Worm (Caenorhabditis elegans): Measurements from ENCODE around the gene pab-2.

pab-2 gene

ce11 chrX:13539701-13540100, 12.5 kb upstream of the pab-2 start:
- TF ChIP-seq sem-4 (tag; optimal IDR thresholded peaks at IDR 0.05) = no peak
- TF ChIP-seq crh-2 (tag; optimal IDR thresholded peaks at IDR 0.05) = peak; percentile 79
- TF ChIP-seq Y55F3AM.14 (GFP tag; optimal IDR thresholded peaks at IDR 0.05) = no peak
- no peak for TF ChIP-seq ceh-82 (tag; optimal IDR thresholded peaks at IDR 0.05)
- peak in 1 of 2 experiments; percentile 23 for TF ChIP-seq lsy-2 (tag; optimal IDR thresholded peaks at IDR 0.05)
- no peak for TF ChIP-seq nhr-237 (tag; optimal IDR thresholded peaks at IDR 0.05)
- no peak for TF ChIP-seq elt-3 (tag; optimal IDR thresholded peaks at IDR 0.05)
- TF ChIP-seq R02D3.7 (tag; optimal IDR thresholded peaks at IDR 0.05) = no peak
- TF ChIP-seq ama-1 (optimal IDR thresholded peaks at IDR 0.05) = no peak
- no peak for TF ChIP-seq nhr-12 (tag; optimal IDR thresholded peaks at IDR 0.05)
- peak; percentile 10 for TF ChIP-seq ztf-4 (tag; optimal IDR thresholded peaks at IDR 0.05)
- TF ChIP-seq ztf-11 (tag; optimal IDR thresholded peaks at IDR 0.05) = no peak
- peak; percentile 97 for TF ChIP-seq sma-9 (GFP tag; optimal IDR thresholded peaks at IDR 0.05)
- no peak for TF ChIP-seq sma-9 (tag; optimal IDR thresholded peaks at IDR 0.05)
- no peak for TF ChIP-seq nhr-11 (tag; optimal IDR thresholded peaks at IDR 0.05)
- no peak for TF ChIP-seq mbf-1 (tag; optimal IDR thresholded peaks at IDR 0.05)
- TF ChIP-seq alr-1 (tag; optimal IDR thresholded peaks at IDR 0.05) = no peak
- no peak for TF ChIP-seq C34F6.9 (tag; optimal IDR thresholded peaks at IDR 0.05)
- TF ChIP-seq ZK546.5 (tag; optimal IDR thresholded peaks at IDR 0.05) = no peak
- TF ChIP-seq F13H6.1 (tag; optimal IDR thresholded peaks at IDR 0.05) = peak; percentile 30
- no peak for TF ChIP-seq egl-27 (tag; optimal IDR thresholded peaks at IDR 0.05)
- peak; percentile 22 for TF ChIP-seq fos-1 (tag; optimal IDR thresholded peaks at IDR 0.05)
- no peak for TF ChIP-seq snpc-4 (tag; optimal IDR thresholded peaks at IDR 0.05)
- no peak for TF ChIP-seq lin-11 (tag; optimal IDR thresholded peaks at IDR 0.05)
- peak; percentile 19 for TF ChIP-seq elt-1 (tag; optimal IDR thresholded peaks at IDR 0.05)
- peak; percentile 28 for TF ChIP-seq ceh-16 (tag; optimal IDR thresholded peaks at IDR 0.05)
- TF ChIP-seq nhr-21 (tag; optimal IDR thresholded peaks at IDR 0.05) = peak; percentile 72
- no peak for TF ChIP-seq unc-55 (GFP tag; optimal IDR thresholded peaks at IDR 0.05)
- peak; percentile 37 for TF ChIP-seq gmeb-1 (tag; optimal IDR thresholded peaks at IDR 0.05)
- TF ChIP-seq lin-39 (tag; optimal IDR thresholded peaks at IDR 0.05) = no peak
- TF ChIP-seq lin-13 (GFP tag; optimal IDR thresholded peaks at IDR 0.05) = peak; percentile 15
- TF ChIP-seq sma-3 (GFP tag; optimal IDR thresholded peaks at IDR 0.05) = peak; percentile 69
- no peak for TF ChIP-seq zag-1 (tag; optimal IDR thresholded peaks at IDR 0.05)
- TF ChIP-seq dmd-4 (tag; optimal IDR thresholded peaks at IDR 0.05) = no peak
- TF ChIP-seq unc-39 (tag; optimal IDR thresholded peaks at IDR 0.05) = no peak
- no peak for TF ChIP-seq ztf-1 (GFP tag; conservative IDR thresholded peaks at IDR 0.05)
- peak; percentile 20 to 49 for TF ChIP-seq mdl-1 (tag; optimal IDR thresholded peaks at IDR 0.05)
- TF ChIP-seq nhr-77 (tag; optimal IDR thresholded peaks at IDR 0.05) = no peak
- TF ChIP-seq blmp-1 (tag; optimal IDR thresholded peaks at IDR 0.05; ENCODE audit: insufficient read depth) = peak; percentile 76
- peak; percentile 90 for TF ChIP-seq nhr-25 (tag; optimal IDR thresholded peaks at IDR 0.05)
- TF ChIP-seq aly-2 (tag; optimal IDR thresholded peaks at IDR 0.05) = no peak
- peak; percentile 54 for TF ChIP-seq nhr-129 (tag; optimal IDR thresholded peaks at IDR 0.05)
- TF ChIP-seq unc-62 (GFP tag; optimal IDR thresholded peaks at IDR 0.05) = no peak
- no peak for TF ChIP-seq skn-1 (tag; optimal IDR thresholded peaks at IDR 0.05)
- TF ChIP-seq mab-5 (tag; optimal IDR thresholded peaks at IDR 0.05) = no peak
- TF ChIP-seq nhr-23 (tag; optimal IDR thresholded peaks at IDR 0.05) = no peak
- no peak for TF ChIP-seq peb-1 (tag; optimal IDR thresholded peaks at IDR 0.05)
- TF ChIP-seq nhr-6 (tag; optimal IDR thresholded peaks at IDR 0.05) = peak; percentile 71

DNA sequence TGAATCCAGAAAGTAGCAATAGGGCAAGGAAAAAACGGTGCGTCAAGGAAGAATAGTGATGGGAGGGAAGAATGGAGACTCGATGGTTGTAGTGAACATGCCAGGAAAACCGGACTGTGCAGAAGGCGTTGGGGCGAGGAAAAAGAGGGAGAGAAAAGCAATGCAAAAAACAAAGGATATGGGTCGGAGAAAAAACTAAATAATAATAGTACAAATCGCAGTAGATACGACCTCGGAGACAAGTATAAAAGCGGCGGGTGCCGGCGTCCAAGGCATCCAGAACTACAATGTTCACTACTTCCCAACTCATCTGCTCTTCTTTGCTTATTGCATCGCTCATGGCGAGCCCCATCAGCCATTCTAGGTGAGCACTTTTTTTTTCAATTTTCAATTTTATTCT, 9.5 kb upstream of the pab-2 start, which contains the start of gene R01E6.5:
R01E6.5 (plus strand) TSS at position 301 of the 400 bp plus-strand sequence.
- TF ChIP-seq elt-1 (tag; optimal IDR thresholded peaks at IDR 0.05) (no peak), mdl-1 (tag; optimal IDR thresholded peaks at IDR 0.05) (no peak), unc-39 (tag; optimal IDR thresholded peaks at IDR 0.05) (no peak), nhr-11 (tag; optimal IDR thresholded peaks at IDR 0.05) (no peak), ceh-16 (tag; optimal IDR thresholded peaks at IDR 0.05) (no peak), R02D3.7 (tag; optimal IDR thresholded peaks at IDR 0.05) (no peak), ztf-4 (tag; optimal IDR thresholded peaks at IDR 0.05) (no peak), alr-1 (tag; optimal IDR thresholded peaks at IDR 0.05) (no peak), egl-27 (tag; optimal IDR thresholded peaks at IDR 0.05) (no peak), ztf-11 (tag; optimal IDR thresholded peaks at IDR 0.05) (no peak), F13H6.1 (tag; optimal IDR thresholded peaks at IDR 0.05) (no peak), ceh-82 (tag; optimal IDR thresholded peaks at IDR 0.05) (no peak), unc-62 (GFP tag; optimal IDR thresholded peaks at IDR 0.05) (no peak), nhr-21 (tag; optimal IDR thresholded peaks at IDR 0.05) (no peak), snpc-4 (tag; optimal IDR thresholded peaks at IDR 0.05) (no peak), sma-3 (GFP tag; optimal IDR thresholded peaks at IDR 0.05) (no peak), skn-1 (tag; optimal IDR thresholded peaks at IDR 0.05) (no peak)

All from whole organism, L2 larva.